Worm (Caenorhabditis elegans) whole organism, early embryonic: ENCODE data around the gene T14G8.4.

Source experiments
- F13C5.2 ChIP-seq: sonication (generic microtip); optimal IDR thresholded peaks from 2 replicates; lab custom pipeline; 2017; ENCODE audit warnings: mild to moderate bottlenecking, missing genetic modification characterization, inconsistent platforms, missing compliant biosample characterization
- aly-1 ChIP-seq: sonication (generic microtip); optimal IDR thresholded peaks from 2 replicates; lab custom pipeline; 2016; ENCODE audit warnings: missing genetic modification characterization, missing compliant biosample characterization
- ama-1 ChIP-seq: fragments of 150-350 bp; optimal IDR thresholded peaks from 2 replicates; lab custom pipeline; 2014
- ceh-13 ChIP-seq: fragments of 200-800 bp; sonication (Bioruptor generic); optimal IDR thresholded peaks from 2 replicates; lab custom pipeline; 2018; ENCODE audit warnings: mild to moderate bottlenecking, missing genetic modification characterization, missing compliant biosample characterization
- ceh-36 ChIP-seq: sonication (generic microtip); optimal IDR thresholded peaks from 2 replicates; lab custom pipeline; 2016; ENCODE audit warnings: missing genetic modification characterization, inconsistent platforms, missing compliant biosample characterization
- ets-7 ChIP-seq: sonication (generic microtip); optimal IDR thresholded peaks from 2 replicates; lab custom pipeline; 2016; ENCODE audit warnings: missing genotype, missing genetic modification characterization, missing compliant biosample characterization
- flt-1 ChIP-seq: fragments of 200-800 bp; sonication (Bioruptor generic); IDR thresholded peaks from 2 replicates; pipeline ENCODE4 v1.3.6; 2022; ENCODE audit warnings: missing genetic modification characterization, missing compliant biosample characterization
- hnd-1 ChIP-seq: sonication (generic microtip); optimal IDR thresholded peaks from 2 replicates; lab custom pipeline; 2016; ENCODE audit warnings: missing genetic modification characterization, missing compliant biosample characterization
- scrt-1 ChIP-seq: fragments of 200-800 bp; sonication (Bioruptor generic); IDR thresholded peaks from 2 replicates; pipeline ENCODE4 v1.3.6; 2022; ENCODE audit warnings: missing genetic modification characterization, missing compliant biosample characterization
- sea-1 ChIP-seq: fragments of 200-800 bp; sonication (Bioruptor generic); conservative IDR thresholded peaks from 2 replicates; pipeline ENCODE4 v1.3.6; 2022; ENCODE audit warnings: missing genetic modification characterization, missing compliant biosample characterization
- tbx-11 ChIP-seq: fragments of 200-800 bp; sonication (Bioruptor generic); IDR thresholded peaks from 2 replicates; pipeline ENCODE4 v1.3.6; 2022; ENCODE audit warnings: missing genetic modification characterization, missing compliant biosample characterization
- tbx-37 ChIP-seq: fragments of 200-800 bp; sonication (Bioruptor generic); conservative IDR thresholded peaks from 2 replicates; pipeline ENCODE4 v1.3.6; 2022; ENCODE audit warnings: missing genetic modification reagents, missing genetic modification characterization, missing compliant biosample characterization

DNA sequence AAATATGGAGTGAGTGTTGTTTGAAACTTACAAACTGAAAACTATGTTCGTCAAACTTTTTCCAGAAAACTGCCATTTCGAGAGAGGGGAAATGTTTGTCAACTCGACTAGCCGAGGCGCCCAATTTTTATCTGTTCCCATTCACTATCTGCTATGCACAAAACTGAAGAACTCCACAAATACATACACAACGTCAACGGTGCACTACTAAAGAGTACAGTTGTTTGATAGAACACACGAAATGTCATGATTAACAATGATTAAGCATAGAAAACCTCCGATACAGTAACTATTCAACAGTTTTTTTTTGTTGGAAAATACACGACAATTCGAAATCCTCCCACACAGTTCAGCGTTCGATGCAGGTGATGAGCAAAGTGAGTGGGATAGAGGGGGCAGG is 44.2 kb downstream of the T14G8.4 start:
- TF ChIP-seq tbx-37 = no peak
- no peak for TF ChIP-seq ama-1
- TF ChIP-seq ceh-13 = no peak
- TF ChIP-seq flt-1 (GFP tag; lab: Robert Waterston, UW) = no peak
- TF ChIP-seq aly-1 (tag; lab: Kevin White, UChicago) = no peak
- no peak for TF ChIP-seq F13C5.2 (tag; lab: Kevin White, UChicago)
- no peak for TF ChIP-seq hnd-1
- no peak for TF ChIP-seq scrt-1 (GFP tag; lab: Robert Waterston, UW)
- TF ChIP-seq tbx-11 (GFP tag; lab: Robert Waterston, UW) = no peak
- no peak for TF ChIP-seq ceh-36 (tag; lab: Kevin White, UChicago)
- no peak for TF ChIP-seq sea-1
- TF ChIP-seq ets-7 (tag; lab: Kevin White, UChicago) = no peak
